Worm (Caenorhabditis elegans) whole organism, mixed stage, embryonic: ENCODE measurements around the gene F13B12.1.
A peak's percentile ranks its signal among the peaks of the same experiment; 100 is the strongest.

ENCODE experiments used
- M03D4.4 ChIP-seq: sonication (generic microtip); optimal IDR thresholded peaks from 2 replicates; lab custom pipeline; 2017; ENCODE audit warnings: mild to moderate bottlenecking, missing genetic modification characterization, missing compliant biosample characterization
- bed-3 ChIP-seq: fragments of 200-800 bp; sonication (Bioruptor generic); optimal IDR thresholded peaks from 3 replicates; lab custom pipeline; 2018; ENCODE audit warnings: mild to moderate bottlenecking, missing genetic modification characterization, moderate library complexity, missing compliant biosample characterization
- blmp-1 ChIP-seq: fragments of 150-350 bp; optimal IDR thresholded peaks from 2 replicates; lab custom pipeline; 2014; ENCODE audit warnings: missing biosample characterization, missing genetic modification characterization
- ceh-39 ChIP-seq: fragments of 150-350 bp; optimal IDR thresholded peaks from 2 replicates; lab custom pipeline; 2014; ENCODE audit warnings: missing biosample characterization, missing genetic modification characterization
- ceh-43 ChIP-seq: fragments of 200-800 bp; sonication (Bioruptor generic); optimal IDR thresholded peaks from 2 replicates; lab custom pipeline; 2018; ENCODE audit warnings: mild to moderate bottlenecking, missing genetic modification characterization, moderate library complexity, missing compliant biosample characterization
- ceh-83 ChIP-seq: fragments of 200-800 bp; sonication (Bioruptor generic); optimal IDR thresholded peaks from 2 replicates; lab custom pipeline; 2018; ENCODE audit warnings: mild to moderate bottlenecking, missing genetic modification characterization, missing compliant biosample characterization
- ces-1 ChIP-seq: fragments of 150-350 bp; optimal IDR thresholded peaks from 2 replicates; lab custom pipeline; 2014; ENCODE audit warnings: missing biosample characterization, missing genetic modification reagents, missing genetic modification characterization
- cnd-1 ChIP-seq: fragments of 200-800 bp; sonication (Bioruptor generic); optimal IDR thresholded peaks from 2 replicates; lab custom pipeline; 2018; ENCODE audit warnings: mild to moderate bottlenecking, missing genetic modification characterization, missing compliant biosample characterization
- drap-1 ChIP-seq: fragments of 200-800 bp; sonication (Bioruptor generic); optimal IDR thresholded peaks from 3 replicates; lab custom pipeline; 2018; ENCODE audit warnings: mild to moderate bottlenecking, missing genetic modification characterization, missing compliant biosample characterization
- elt-1 ChIP-seq: sonication (generic microtip); optimal IDR thresholded peaks from 2 replicates; lab custom pipeline; 2017; ENCODE audit warnings: missing genetic modification characterization, mild to moderate bottlenecking, missing compliant biosample characterization, antibody characterized with exemption, moderate library complexity, borderline replicate concordance; ENCODE audit not compliant: insufficient read depth
- elt-3 ChIP-seq: fragments of 150-350 bp; optimal IDR thresholded peaks from 2 replicates; lab custom pipeline; 2014; ENCODE audit warnings: missing biosample characterization, missing genetic modification characterization
- flh-1 ChIP-seq: fragments of 200-800 bp; sonication (Bioruptor generic); optimal IDR thresholded peaks from 2 replicates; lab custom pipeline; 2018; ENCODE audit warnings: mild to moderate bottlenecking, missing genetic modification characterization, moderate library complexity, missing compliant biosample characterization
- ham-2 ChIP-seq: fragments of 200-800 bp; sonication (Bioruptor generic); optimal IDR thresholded peaks from 2 replicates; lab custom pipeline; 2018; ENCODE audit warnings: mild to moderate bottlenecking, missing genetic modification characterization, missing compliant biosample characterization
- hlh-1 ChIP-seq: fragments of 150-350 bp; optimal IDR thresholded peaks from 2 replicates; lab custom pipeline; 2014; ENCODE audit warnings: missing biosample characterization, missing genetic modification reagents, missing genetic modification characterization
- lin-13 ChIP-seq: fragments of 150-350 bp; optimal IDR thresholded peaks from 2 replicates; lab custom pipeline; 2014; ENCODE audit warnings: missing biosample characterization, missing genetic modification characterization
- lin-32 ChIP-seq: fragments of 200-800 bp; sonication (Bioruptor generic); optimal IDR thresholded peaks from 2 replicates; lab custom pipeline; 2018; ENCODE audit warnings: mild to moderate bottlenecking, missing genetic modification characterization, missing compliant biosample characterization
- lsy-2 ChIP-seq: fragments of 150-350 bp; optimal IDR thresholded peaks from 2 replicates; lab custom pipeline; 2014; ENCODE audit warnings: missing biosample characterization, missing genetic modification characterization
- mab-5 ChIP-seq: fragments of 150-350 bp; optimal IDR thresholded peaks from 2 replicates; lab custom pipeline; 2014; ENCODE audit warnings: missing biosample characterization, missing genetic modification characterization
- mep-1 ChIP-seq: fragments of 150-350 bp; optimal IDR thresholded peaks from 2 replicates; lab custom pipeline; 2017; ENCODE audit warnings: missing biosample characterization, missing genetic modification reagents, missing genetic modification characterization, inconsistent platforms
- mls-2 ChIP-seq: sonication (generic microtip); optimal IDR thresholded peaks from 2 replicates; lab custom pipeline; 2016; ENCODE audit warnings: mild to moderate bottlenecking, missing genetic modification characterization, moderate library complexity, missing compliant biosample characterization
- nhr-12 ChIP-seq: fragments of 150-350 bp; optimal IDR thresholded peaks from 2 replicates; lab custom pipeline; 2014; ENCODE audit warnings: missing biosample characterization, missing genetic modification characterization
- nhr-2 ChIP-seq: fragments of 150-350 bp; optimal IDR thresholded peaks from 2 replicates; lab custom pipeline; 2014; ENCODE audit warnings: missing biosample characterization, missing genetic modification characterization
- nhr-237 ChIP-seq: fragments of 150-350 bp; optimal IDR thresholded peaks from 2 replicates; lab custom pipeline; 2014; ENCODE audit warnings: missing biosample characterization, missing genetic modification characterization
- nhr-28 ChIP-seq: fragments of 150-350 bp; optimal IDR thresholded peaks from 2 replicates; lab custom pipeline; 2014; ENCODE audit warnings: missing biosample characterization, missing genetic modification characterization
- nhr-76 ChIP-seq: sonication (generic microtip); optimal IDR thresholded peaks from 2 replicates; lab custom pipeline; 2017; ENCODE audit warnings: missing biosample characterization, missing genetic modification characterization
- pha-4 ChIP-seq: fragments of 150-350 bp; optimal IDR thresholded peaks from 2 replicates; lab custom pipeline; 2018; ENCODE audit warnings: missing biosample characterization, missing genetic modification reagents, missing genetic modification characterization
- sem-2 ChIP-seq: fragments of 200-800 bp; sonication (Bioruptor generic); optimal IDR thresholded peaks from 2 replicates; lab custom pipeline; 2018; ENCODE audit warnings: mild to moderate bottlenecking, missing genetic modification characterization, missing compliant biosample characterization
- snpc-4 ChIP-seq: fragments of 150-350 bp; optimal IDR thresholded peaks from 2 replicates; lab custom pipeline; 2014; ENCODE audit warnings: missing biosample characterization, missing genetic modification characterization
- sptf-1 ChIP-seq: sonication (generic microtip); optimal IDR thresholded peaks from 2 replicates; lab custom pipeline; 2017; ENCODE audit warnings: mild to moderate bottlenecking, missing genetic modification characterization, moderate library complexity, missing compliant biosample characterization
- tbx-8 ChIP-seq: fragments of 200-800 bp; sonication (Bioruptor generic); optimal IDR thresholded peaks from 2 replicates; lab custom pipeline; 2018; ENCODE audit warnings: mild to moderate bottlenecking, missing genetic modification characterization, moderate library complexity, missing compliant biosample characterization
- unc-120 ChIP-seq: sonication (generic microtip); optimal IDR thresholded peaks from 2 replicates; lab custom pipeline; 2017; ENCODE audit warnings: missing genetic modification characterization, missing compliant biosample characterization; ENCODE audit not compliant: poor library complexity, severe bottlenecking
- unc-39 ChIP-seq: fragments of 150-350 bp; optimal IDR thresholded peaks from 2 replicates; lab custom pipeline; 2014; ENCODE audit warnings: missing biosample characterization, missing genetic modification characterization
- unc-62 ChIP-seq: fragments of 150-350 bp; optimal IDR thresholded peaks from 2 replicates; lab custom pipeline; 2014; ENCODE audit warnings: missing biosample characterization, missing genetic modification reagents, missing genetic modification characterization
- zip-8 ChIP-seq: fragments of 150-350 bp; optimal IDR thresholded peaks from 2 replicates; lab custom pipeline; 2014; ENCODE audit warnings: missing biosample characterization, missing genetic modification characterization
- ztf-11 ChIP-seq: fragments of 150-350 bp; optimal IDR thresholded peaks from 2 replicates; lab custom pipeline; 2014; ENCODE audit warnings: missing biosample characterization, missing genetic modification characterization

Gene F13B12.1

ce11 chrIV:10373772-10374288 lies 50.6 kb downstream of the F13B12.1 start, which contains the start of gene mpz-5:
Gene mpz-5 (minus strand): TSS chrIV:10373822.
- TF ChIP-seq ceh-39 (tag; lab: Kevin White, UChicago) (no peak), unc-120 (no peak), bed-3 (no peak), ceh-83 (peak; percentile 51), ceh-43 (peak; percentile 11), elt-3 (tag; lab: Kevin White, UChicago) (no peak), cnd-1 (tag; lab: Kevin White, UChicago) (no peak), mab-5 (tag; lab: Kevin White, UChicago) (no peak), zip-8 (tag; lab: Kevin White, UChicago) (no peak), mls-2 (tag; lab: Kevin White, UChicago) (no peak), lin-32 (GFP tag; lab: Kevin White, UChicago) (peak; percentile 32), pha-4 (tag; lab: Kevin White, UChicago) (peak; percentile 0), tbx-8 (GFP tag; lab: Kevin White, UChicago) (no peak), sem-2 (GFP tag; lab: Kevin White, UChicago) (no peak), hlh-1 (tag; lab: Kevin White, UChicago) (peak; percentile 24), flh-1 (no peak), lin-13 (tag; lab: Kevin White, UChicago) (peak; percentile 60), elt-1 (tag; lab: Kevin White, UChicago) (no peak), nhr-76 (tag; lab: Kevin White, UChicago) (no peak), nhr-12 (no peak), nhr-28 (no peak), unc-62 (GFP tag; lab: Kevin White, UChicago) (no peak), mep-1 (tag; lab: Kevin White, UChicago) (peak; percentile 81), blmp-1 (tag; lab: Kevin White, UChicago) (no peak), snpc-4 (no peak), lsy-2 (tag; lab: Kevin White, UChicago) (peak; percentile 64), M03D4.4 (tag; lab: Kevin White, UChicago) (peak; percentile 39), nhr-2 (tag; lab: Kevin White, UChicago) (no peak), unc-39 (tag; lab: Kevin White, UChicago) (no peak), ham-2 (GFP tag; lab: Kevin White, UChicago) (no peak), nhr-237 (tag; lab: Kevin White, UChicago) (peak; percentile 23), drap-1 (GFP tag; lab: Kevin White, UChicago) (no peak), ces-1 (GFP tag; lab: Kevin White, UChicago) (no peak), ztf-11 (tag; lab: Kevin White, UChicago) (no peak), sptf-1 (tag; lab: Kevin White, UChicago) (peak; percentile 75)
- TF ChIP-seq, all 35 proteins: peak for 11
